Worm (Caenorhabditis elegans) whole organism, L4 larva: ENCODE measurements around the gene C16C8.8.
"Not testable (repeated sequence)": the region's sequence is repeated elsewhere in the genome, so short reads cannot be mapped to it uniquely, and the experiment has no call there.

Experiments
- F10B5.3 ChIP-seq: sonication (generic microtip); optimal IDR thresholded peaks from 2 replicates; lab custom pipeline; 2016; ENCODE audit warnings: mild to moderate bottlenecking, missing genetic modification characterization, missing compliant biosample characterization
- F37D6.2 ChIP-seq: sonication (generic microtip); optimal IDR thresholded peaks from 2 replicates; lab custom pipeline; 2016; ENCODE audit warnings: mild to moderate bottlenecking, missing genetic modification characterization, missing compliant biosample characterization
- F44E2.7 ChIP-seq: fragments of 200-800 bp; sonication (Bioruptor generic); IDR thresholded peaks from 2 replicates; pipeline ENCODE4 v2.1.2; 2022; ENCODE audit warnings: missing genetic modification characterization, missing compliant biosample characterization
- F49E8.2 ChIP-seq: sonication (generic microtip); optimal IDR thresholded peaks from 2 replicates; lab custom pipeline; 2016; ENCODE audit warnings: missing compliant biosample characterization, mild to moderate bottlenecking, missing genetic modification characterization, borderline replicate concordance
- R02D3.7 ChIP-seq: fragments of 150-350 bp; sonication (generic microtip); optimal IDR thresholded peaks from 3 replicates; lab custom pipeline; 2014; ENCODE audit warnings: missing biosample characterization, missing genetic modification characterization
- T26A8.4 ChIP-seq: fragments of 200-800 bp; sonication (Bioruptor generic); IDR thresholded peaks from 2 replicates; pipeline ENCODE4 v1.3.6; 2022; ENCODE audit warnings: missing genetic modification characterization, missing compliant biosample characterization
- ZK546.5 ChIP-seq, 2 experiments: sonication (generic microtip); optimal IDR thresholded peaks; 2 replicates each; lab custom pipeline; 2017; ENCODE audit warnings: missing biosample characterization in 2 of 2, missing genetic modification characterization in 2 of 2
- aha-1 ChIP-seq: fragments of 150-350 bp; peaks from one replicate; lab custom pipeline; 2014; ENCODE audit warnings: missing biosample characterization, missing genetic modification characterization
- ama-1 ChIP-seq: fragments of 150-350 bp; optimal IDR thresholded peaks from 2 replicates; lab custom pipeline; 2014; ENCODE audit warnings: inconsistent platforms, mixed read lengths
- attf-4 ChIP-seq: sonication (generic microtip); optimal IDR thresholded peaks from 3 replicates; lab custom pipeline; 2017; ENCODE audit warnings: missing biosample characterization, missing genetic modification characterization
- ces-1 ChIP-seq: fragments of 150-350 bp; sonication (generic microtip); optimal IDR thresholded peaks from 4 replicates; lab custom pipeline; 2014; ENCODE audit warnings: missing biosample characterization, missing genetic modification reagents, missing genetic modification characterization
- daf-12 ChIP-seq: fragments of 150-350 bp; optimal IDR thresholded peaks from 2 replicates; lab custom pipeline; 2014; ENCODE audit warnings: missing biosample characterization, missing genetic modification reagents, missing genetic modification characterization
- dpl-1 ChIP-seq: fragments of 150-350 bp; optimal IDR thresholded peaks from 2 replicates; lab custom pipeline; 2014; ENCODE audit warnings: missing biosample characterization, missing genetic modification reagents, missing genetic modification characterization
- egl-43 ChIP-seq: fragments of 200-800 bp; sonication (Bioruptor generic); IDR thresholded peaks from 2 replicates; pipeline ENCODE4 v1.3.6; 2022; ENCODE audit warnings: missing genetic modification reagents, missing genetic modification characterization, missing compliant biosample characterization
- fkh-10 ChIP-seq: fragments of 150-350 bp; optimal IDR thresholded peaks from 2 replicates; lab custom pipeline; 2014; ENCODE audit warnings: missing biosample characterization, missing genetic modification reagents, missing genetic modification characterization
- gei-8 ChIP-seq: fragments of 200-800 bp; sonication (Bioruptor generic); optimal IDR thresholded peaks from 2 replicates; lab custom pipeline; 2018; ENCODE audit warnings: mild to moderate bottlenecking, missing genetic modification characterization, missing compliant biosample characterization
- hlh-11 ChIP-seq: fragments of 200-800 bp; sonication (Bioruptor generic); optimal IDR thresholded peaks from 2 replicates; lab custom pipeline; 2018; ENCODE audit warnings: mild to moderate bottlenecking, missing genetic modification characterization, missing compliant biosample characterization
- hmg-1.1 ChIP-seq: fragments of 200-800 bp; sonication (Bioruptor generic); IDR thresholded peaks from 2 replicates; pipeline ENCODE4 v1.3.6; 2022; ENCODE audit warnings: missing genetic modification reagents, missing genetic modification characterization, missing compliant biosample characterization
- jun-1 ChIP-seq: fragments of 150-350 bp; optimal IDR thresholded peaks from 2 replicates; lab custom pipeline; 2014; ENCODE audit warnings: missing biosample characterization, missing genetic modification reagents, missing genetic modification characterization
- lin-38 ChIP-seq: fragments of 200-800 bp; sonication (Bioruptor generic); IDR thresholded peaks from 2 replicates; pipeline ENCODE4 v1.3.6; 2022; ENCODE audit warnings: missing genetic modification reagents, missing genetic modification characterization, missing compliant biosample characterization
- lir-3 ChIP-seq: sonication (generic microtip); optimal IDR thresholded peaks from 2 replicates; lab custom pipeline; 2016; ENCODE audit warnings: mild to moderate bottlenecking, missing genetic modification characterization, missing compliant biosample characterization
- mdt-29 ChIP-seq: fragments of 200-800 bp; sonication (Bioruptor generic); IDR thresholded peaks from 2 replicates; pipeline ENCODE4 v1.3.6; 2022; ENCODE audit warnings: missing genetic modification reagents, missing genetic modification characterization, missing compliant biosample characterization
- nhr-10 ChIP-seq: fragments of 150-350 bp; optimal IDR thresholded peaks from 2 replicates; lab custom pipeline; 2014; ENCODE audit warnings: missing biosample characterization, missing genetic modification characterization
- nhr-102 ChIP-seq: sonication (generic microtip); optimal IDR thresholded peaks from 2 replicates; lab custom pipeline; 2016; ENCODE audit warnings: mild to moderate bottlenecking, missing genetic modification characterization, moderate library complexity, missing compliant biosample characterization
- nhr-11 ChIP-seq: fragments of 150-350 bp; optimal IDR thresholded peaks from 2 replicates; lab custom pipeline; 2014; ENCODE audit warnings: missing biosample characterization, missing genetic modification characterization
- nhr-76 ChIP-seq: fragments of 150-350 bp; optimal IDR thresholded peaks from 2 replicates; lab custom pipeline; 2014; ENCODE audit warnings: missing biosample characterization, missing genetic modification characterization
- pha-4 ChIP-seq, 2 experiments: fragments of 150-350 bp in 1 of 2; fragments of 200-800 bp in 1 of 2; sonication (Bioruptor generic) in 1 of 2; IDR thresholded peaks in 1 of 2; optimal IDR thresholded peaks in 1 of 2; 2 replicates each; pipeline versions ENCODE4 v1.3.6 to Lab custom; 2014 to 2022; ENCODE audit warnings: missing genetic modification characterization in 2 of 2, missing genetic modification reagents in 2 of 2, missing biosample characterization in 1 of 2, missing compliant biosample characterization in 1 of 2
- pqm-1 ChIP-seq: sonication (generic microtip); optimal IDR thresholded peaks from 2 replicates; lab custom pipeline; 2017; ENCODE audit warnings: missing biosample characterization, missing genetic modification characterization
- saeg-2 ChIP-seq: fragments of 200-800 bp; sonication (Bioruptor generic); IDR thresholded peaks from 2 replicates; pipeline ENCODE4 v1.3.6; 2022; ENCODE audit warnings: missing genetic modification reagents, missing genetic modification characterization, missing compliant biosample characterization
- sdz-12 ChIP-seq: fragments of 200-800 bp; sonication (Bioruptor generic); optimal IDR thresholded peaks from 2 replicates; lab custom pipeline; 2018; ENCODE audit warnings: mild to moderate bottlenecking, missing genetic modification characterization, missing compliant biosample characterization
- spr-1 ChIP-seq: sonication (generic microtip); optimal IDR thresholded peaks from 2 replicates; lab custom pipeline; 2016; ENCODE audit warnings: mild to moderate bottlenecking, missing genetic modification characterization, missing compliant biosample characterization
- zfp-2 ChIP-seq: sonication (generic microtip); optimal IDR thresholded peaks from 2 replicates; lab custom pipeline; 2016; ENCODE audit warnings: mild to moderate bottlenecking, missing genetic modification characterization, missing compliant biosample characterization
- zip-11 ChIP-seq: fragments of 200-800 bp; sonication (Bioruptor generic); IDR thresholded peaks from 2 replicates; pipeline ENCODE4 v1.3.6; 2022; ENCODE audit warnings: missing genetic modification characterization, missing compliant biosample characterization
- ztf-7 ChIP-seq: fragments of 150-350 bp; optimal IDR thresholded peaks from 2 replicates; lab custom pipeline; 2014; ENCODE audit warnings: missing biosample characterization, missing genetic modification characterization

The C16C8.8 gene

DNA sequence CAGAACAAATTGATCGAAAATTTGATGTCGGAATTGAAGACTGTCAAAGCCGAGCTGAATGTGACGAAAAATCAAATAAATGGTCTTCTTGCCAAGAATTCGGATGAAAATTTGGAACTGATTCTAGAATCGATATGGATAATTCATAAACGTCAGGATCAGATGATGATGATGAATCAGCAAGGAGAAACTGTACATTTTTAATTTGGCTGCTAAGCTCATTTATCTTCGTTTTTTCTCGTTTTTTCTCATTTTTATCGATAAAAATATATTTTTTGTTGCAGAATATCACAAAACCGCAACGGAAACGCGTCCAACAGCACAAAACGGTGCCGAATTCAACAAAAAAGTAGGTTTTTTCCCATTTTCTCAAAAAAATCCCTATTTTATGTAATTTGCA, 12.0 kb downstream of the C16C8.8 start, which contains the start of gene C16C8.14:
Gene C16C8.14 (plus strand): TSS at position 301 of the 400 bp plus-strand sequence.
- TF ChIP-seq saeg-2 (GFP tag; lab: Robert Waterston, UW); pha-4 (GFP tag; IDR thresholded peaks at IDR 0.05; lab: Robert Waterston, UW); pha-4 (tag; optimal IDR thresholded peaks at IDR 0.05; lab: Kevin White, UChicago); F37D6.2 (tag; lab: Kevin White, UChicago): not testable (repeated sequence)

DNA sequence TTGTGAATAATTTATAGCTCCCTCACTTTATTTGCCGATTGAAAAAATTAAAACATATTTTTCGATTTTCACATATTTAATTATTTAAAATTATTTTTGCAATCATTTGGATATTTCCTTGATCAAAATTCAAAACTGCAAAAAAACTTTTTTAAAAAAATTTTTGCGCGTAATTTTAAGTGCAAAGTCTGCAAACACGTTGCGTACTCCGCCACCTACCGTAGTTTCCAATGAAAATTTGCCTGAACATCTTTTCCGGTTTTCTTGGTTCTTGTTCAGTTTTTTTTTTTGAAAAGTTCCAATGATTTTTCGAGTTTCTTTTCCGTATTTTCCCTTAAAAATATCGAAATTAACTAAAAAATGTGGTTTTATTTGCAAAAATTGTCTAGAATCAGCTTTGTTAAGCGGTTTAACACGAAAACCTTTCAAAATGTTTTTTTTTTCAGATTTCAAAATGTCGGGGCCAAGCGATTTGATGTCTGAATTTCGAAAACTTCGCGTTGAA, 12.7 kb downstream of the C16C8.8 start, which contains the start of gene C16C8.25:
Gene C16C8.25 (plus strand): TSS at position 455 of the 505 bp plus-strand sequence.
- TF ChIP-seq aha-1 (tag; lab: Kevin White, UChicago) (no peak), F49E8.2 (tag; lab: Kevin White, UChicago) (no peak), spr-1 (tag; lab: Kevin White, UChicago) (no peak), dpl-1 (GFP tag; lab: Kevin White, UChicago) (no peak), pqm-1 (no peak)

DNA sequence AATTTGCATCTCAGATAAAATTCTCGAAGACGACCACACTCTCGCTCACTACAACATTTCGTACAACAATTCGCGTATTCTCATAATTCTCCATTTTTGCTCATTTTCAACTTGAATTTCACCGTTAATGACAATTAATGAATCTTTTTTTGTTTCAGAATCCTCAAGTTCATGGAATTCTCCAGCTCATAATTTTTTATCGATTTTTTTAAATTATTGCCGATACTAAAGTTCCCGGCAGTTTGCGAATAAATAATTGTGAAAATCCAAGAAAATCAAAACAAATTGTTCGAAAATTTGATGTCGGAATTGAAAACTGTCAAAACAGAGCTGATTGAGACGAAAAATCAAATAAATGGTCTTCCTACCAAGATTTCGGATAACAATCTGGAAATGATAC, 13.6 kb downstream of the C16C8.8 start, which contains the start of gene C16C8.21:
Gene C16C8.21 (plus strand): TSS at position 301 of the 400 bp plus-strand sequence.
- TF ChIP-seq zip-11 (GFP tag; lab: Robert Waterston, UW) (no peak), lin-38 (GFP tag; lab: Robert Waterston, UW) (no peak), ZK546.5 (tag; optimal IDR thresholded peaks at IDR 0.05; lab: Kevin White, UChicago) (no peak), aha-1 (tag; lab: Kevin White, UChicago) (no peak), jun-1 (tag; lab: Kevin White, UChicago) (no peak), hlh-11 (tag; lab: Kevin White, UChicago) (no peak), F44E2.7 (GFP tag; lab: Robert Waterston, UW) (no peak), nhr-76 (tag; lab: Kevin White, UChicago) (no peak), nhr-10 (tag; lab: Kevin White, UChicago) (no peak), lir-3 (tag; lab: Kevin White, UChicago) (no peak), hmg-1.1 (GFP tag; lab: Robert Waterston, UW) (no peak), nhr-11 (tag; lab: Kevin White, UChicago) (no peak), gei-8 (GFP tag; lab: Kevin White, UChicago) (no peak), R02D3.7 (tag; lab: Kevin White, UChicago) (no peak), T26A8.4 (GFP tag; lab: Robert Waterston, UW) (no peak), mdt-29 (no peak), fkh-10 (GFP tag; lab: Kevin White, UChicago) (no peak), sdz-12 (GFP tag; lab: Kevin White, UChicago) (no peak), ces-1 (GFP tag; lab: Kevin White, UChicago) (no peak), egl-43 (GFP tag; lab: Robert Waterston, UW) (no peak)

DNA sequence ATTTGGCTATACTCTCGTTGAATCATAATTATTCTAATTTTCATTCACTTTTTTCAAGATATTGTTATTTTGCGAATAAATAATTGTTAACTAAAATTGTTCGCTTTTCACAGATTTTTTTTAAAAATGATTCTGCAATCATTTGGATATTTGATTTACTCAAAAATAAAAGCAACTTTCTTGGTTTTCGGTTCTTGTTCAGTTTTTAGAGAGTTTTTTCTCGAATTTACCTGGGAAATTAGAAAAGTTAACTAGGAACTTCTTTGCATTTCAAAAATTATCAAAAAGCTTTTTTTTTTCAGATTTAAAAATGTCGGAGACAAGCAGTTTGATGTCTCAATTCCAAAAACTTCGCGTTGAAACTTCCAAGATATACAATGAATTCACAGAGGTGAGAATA, 14.8 kb downstream of the C16C8.8 start, which contains the start of the genes C16C8.20 and gldi-6:
Gene C16C8.20 (plus strand): TSS at position 301 of the 400 bp plus-strand sequence.
Gene gldi-6 (plus strand): TSS at position 301 of the 400 bp plus-strand sequence.
- no peak for TF ChIP-seq nhr-102 (tag; lab: Kevin White, UChicago)
- no peak for TF ChIP-seq nhr-76 (tag; lab: Kevin White, UChicago)
- TF ChIP-seq attf-4 (tag; lab: Kevin White, UChicago) = no peak
- no peak for TF ChIP-seq zfp-2 (tag; lab: Kevin White, UChicago)
- no peak for TF ChIP-seq ztf-7 (tag; lab: Kevin White, UChicago)
- TF ChIP-seq daf-12 (tag; lab: Kevin White, UChicago) = no peak

DNA sequence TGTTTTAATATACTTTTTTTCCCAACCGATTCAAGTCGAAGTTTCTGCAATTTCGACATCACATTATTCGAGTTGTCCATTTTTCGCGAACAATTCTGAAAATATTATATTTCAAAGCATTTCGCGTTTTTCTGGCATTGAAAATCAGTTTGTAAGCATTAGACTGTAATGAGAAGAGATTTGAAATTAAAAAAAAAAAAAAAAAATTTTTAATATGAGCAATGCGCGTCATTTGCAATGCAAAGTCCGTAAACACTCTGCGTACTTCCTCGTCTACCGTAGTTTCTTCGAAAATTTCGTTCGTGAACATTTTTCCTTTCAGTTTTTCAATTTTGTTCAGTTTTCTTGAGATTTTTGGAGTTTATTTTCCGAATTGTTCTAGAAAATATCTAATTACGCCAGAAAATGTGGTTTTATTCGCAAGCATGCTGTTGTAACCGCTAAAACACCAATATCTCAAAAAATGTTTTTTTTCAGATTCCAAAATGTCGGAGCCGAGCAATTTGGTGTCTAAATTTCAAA, 16.1 kb downstream of the C16C8.8 start, which contains the start of the genes C16C8.5 and C16C8.16:
Gene C16C8.5 (minus strand): TSS at position 101 of the 522 bp plus-strand sequence.
Gene C16C8.16 (plus strand): TSS at position 472 of the 522 bp plus-strand sequence.
- TF ChIP-seq ama-1 (lab: Kevin White, UChicago) (no peak), F10B5.3 (tag; lab: Kevin White, UChicago) (no peak)
- TF ChIP-seq, all 104 proteins: peak for 0
